Worm (Caenorhabditis elegans): Measurements from ENCODE around the gene C01G6.2.
A peak's percentile ranks its signal among the peaks of the same experiment; 100 is the strongest.

- TF ChIP-seq nhr-237 (tag; optimal IDR thresholded peaks at IDR 0.05) (no peak), lir-3 (tag; optimal IDR thresholded peaks at IDR 0.05) (no peak), snpc-4 (tag; optimal IDR thresholded peaks at IDR 0.05) (no peak), nhr-42 (GFP tag; IDR thresholded peaks at IDR 0.05) (no peak), lin-39 (tag; optimal IDR thresholded peaks at IDR 0.05) (no peak), D1046.2 (GFP tag; IDR thresholded peaks at IDR 0.05) (no peak), pha-4 (GFP tag; IDR thresholded peaks at IDR 0.05) (no peak), pha-4 (tag; optimal IDR thresholded peaks at IDR 0.05) (peak; percentile 43), fos-1 (tag; optimal IDR thresholded peaks at IDR 0.05) (no peak), nhr-28 (tag; optimal IDR thresholded peaks at IDR 0.05) (peak; percentile 71), hif-1 (tag; optimal IDR thresholded peaks at IDR 0.05) (no peak), skn-1 (tag; optimal IDR thresholded peaks at IDR 0.05) (no peak), pqm-1 (tag; optimal IDR thresholded peaks at IDR 0.05) (no peak)
Measured at ce11 chrII:9242804-9243203, 24.1 kb upstream of the C01G6.2 start.
